Fruit fly (Drosophila melanogaster): Measurements from ENCODE around the gene CG34175.

CG34175 gene

dm6 chr2L:3440322-3440721 lies 42.5 kb downstream of the CG34175 start (continued):
- peak; percentile 59 for TF ChIP-seq CG9932 (GFP tag; IDR thresholded peaks at IDR 0.05)
- no peak for TF ChIP-seq CG1792 (GFP tag; optimal IDR thresholded peaks at IDR 0.05)
- no peak for TF ChIP-seq Nf-YC (tag; optimal IDR thresholded peaks at IDR 0.05)
- TF ChIP-seq Nf-YB (GFP tag; optimal IDR thresholded peaks at IDR 0.05), result no peak
- no peak for TF ChIP-seq lola (GFP tag; optimal IDR thresholded peaks at IDR 0.05)
- TF ChIP-seq CG6254 (GFP tag; optimal IDR thresholded peaks at IDR 0.05), result peak; percentile 65
- no peak for TF ChIP-seq CG4328 (GFP tag; optimal IDR thresholded peaks at IDR 0.05)
- TF ChIP-seq CG42726 (GFP tag; IDR thresholded peaks at IDR 0.05; ENCODE audit: partially characterized antibody), result no peak
- TF ChIP-seq Side (GFP tag; optimal IDR thresholded peaks at IDR 0.05), result peak; percentile 36
- no peak for TF ChIP-seq fd64A (GFP tag; optimal IDR thresholded peaks at IDR 0.05)
- no peak for TF ChIP-seq Tbp (GFP tag; optimal IDR thresholded peaks at IDR 0.05)
- TF ChIP-seq Awh (GFP tag; IDR thresholded peaks at IDR 0.05), result peak; percentile 86
- TF ChIP-seq eve (GFP tag; optimal IDR thresholded peaks at IDR 0.05), result no peak
- peak; percentile 62 for TF ChIP-seq Meics (GFP tag; optimal IDR thresholded peaks at IDR 0.05)
- TF ChIP-seq Oaz (GFP tag; IDR thresholded peaks at IDR 0.05), result peak; percentile 48; the same call in 1 of the 2 replicates
- no peak for TF ChIP-seq pzg (GFP tag; optimal IDR thresholded peaks at IDR 0.05)
- peak; percentile 13 for TF ChIP-seq CG12155 (GFP tag; optimal IDR thresholded peaks at IDR 0.05)
- TF ChIP-seq da (GFP tag; optimal IDR thresholded peaks at IDR 0.05), result no peak
- no peak for TF ChIP-seq knrl (GFP tag; IDR thresholded peaks at IDR 0.05; ENCODE audit: partially characterized antibody)
- TF ChIP-seq CG34224 (GFP tag; IDR thresholded peaks at IDR 0.05; ENCODE audit: partially characterized antibody), result no peak
- no peak for TF ChIP-seq Dp (GFP tag; optimal IDR thresholded peaks at IDR 0.05)
- no peak for TF ChIP-seq schlank (tag; optimal IDR thresholded peaks at IDR 0.05)
- no peak for TF ChIP-seq aop (GFP tag; IDR thresholded peaks at IDR 0.05)
- peak; percentile 15 for TF ChIP-seq CG18011 (GFP tag; optimal IDR thresholded peaks at IDR 0.05)
- TF ChIP-seq tll (GFP tag; optimal IDR thresholded peaks at IDR 0.05), result no peak
- peak; percentile 72 for TF ChIP-seq row (GFP tag; IDR thresholded peaks at IDR 0.05)
- no peak for TF ChIP-seq prd (optimal IDR thresholded peaks at IDR 0.05)
- TF ChIP-seq prd (GFP tag; IDR thresholded peaks at IDR 0.05), result peak; percentile 82
- peak; percentile 37 for TF ChIP-seq CG8281 (tag; optimal IDR thresholded peaks at IDR 0.05)
- peak; percentile 50 for TF ChIP-seq az2 (GFP tag; optimal IDR thresholded peaks at IDR 0.05)
- no peak for TF ChIP-seq CG15696 (tag; optimal IDR thresholded peaks at IDR 0.05)
- TF ChIP-seq Abd-B (GFP tag; optimal IDR thresholded peaks at IDR 0.05), result peak; percentile 40
- no peak for TF ChIP-seq CG8765 (GFP tag; IDR thresholded peaks at IDR 0.05)
- peak; percentile 79 for TF ChIP-seq sob (GFP tag; IDR thresholded peaks at IDR 0.05)
- no peak for TF ChIP-seq Deaf1 (tag; optimal IDR thresholded peaks at IDR 0.05)
- TF ChIP-seq Ravus (GFP tag; IDR thresholded peaks at IDR 0.05), result no peak
- peak; percentile 57 for TF ChIP-seq Hr3 (GFP tag; optimal IDR thresholded peaks at IDR 0.05)
- no peak for TF ChIP-seq CG4854 (GFP tag; optimal IDR thresholded peaks at IDR 0.05)
- peak; percentile 5 for TF ChIP-seq trh (GFP tag; optimal IDR thresholded peaks at IDR 0.05)
- TF ChIP-seq Adf1 (GFP tag; IDR thresholded peaks at IDR 0.05), result no peak
- TF ChIP-seq dmrt11E (tag; optimal IDR thresholded peaks at IDR 0.05), result no peak
- TF ChIP-seq CG11398 (GFP tag; optimal IDR thresholded peaks at IDR 0.05), result no peak
- TF ChIP-seq Mes4 (GFP tag; optimal IDR thresholded peaks at IDR 0.05), result peak; percentile 28
- no peak; the same call in 1 of the 2 replicates for TF ChIP-seq Lim3 (GFP tag; IDR thresholded peaks at IDR 0.05)
- TF ChIP-seq CG11093 (GFP tag; IDR thresholded peaks at IDR 0.05), result peak; percentile 76; the same call in 2 of the 3 replicates
- no peak for TF ChIP-seq CG10565 (GFP tag; optimal IDR thresholded peaks at IDR 0.05)
- TF ChIP-seq h (optimal IDR thresholded peaks at IDR 0.05), result no peak
- TF ChIP-seq E2f2 (GFP tag; IDR thresholded peaks at IDR 0.05), result peak; percentile 49
- TF ChIP-seq bowl (GFP tag; IDR thresholded peaks at IDR 0.05), result no peak
- TF ChIP-seq CrebB (tag; optimal IDR thresholded peaks at IDR 0.05), result peak; percentile 45
- no peak for TF ChIP-seq CG10147 (GFP tag; optimal IDR thresholded peaks at IDR 0.05)
- TF ChIP-seq Camta (GFP tag; optimal IDR thresholded peaks at IDR 0.05), result no peak
